Worm (Caenorhabditis elegans) whole organism, L4 larva: ENCODE results near the gene his-71.

Experiments
- R02D3.7 ChIP-seq: fragments of 150-350 bp; sonication (generic microtip); optimal IDR thresholded peaks from 3 replicates; lab custom pipeline; 2014; ENCODE audit warnings: missing biosample characterization, missing genetic modification characterization
- T20F7.1 ChIP-seq: fragments of 200-800 bp; sonication (Bioruptor generic); optimal IDR thresholded peaks from 2 replicates; lab custom pipeline; 2018; ENCODE audit warnings: mild to moderate bottlenecking, missing genetic modification characterization, missing compliant biosample characterization
- aha-1 ChIP-seq: fragments of 150-350 bp; peaks from one replicate; lab custom pipeline; 2014; ENCODE audit warnings: missing biosample characterization, missing genetic modification characterization
- ama-1 ChIP-seq: fragments of 150-350 bp; optimal IDR thresholded peaks from 2 replicates; lab custom pipeline; 2014; ENCODE audit warnings: inconsistent platforms, mixed read lengths
- dpl-1 ChIP-seq: fragments of 150-350 bp; optimal IDR thresholded peaks from 2 replicates; lab custom pipeline; 2014; ENCODE audit warnings: missing biosample characterization, missing genetic modification reagents, missing genetic modification characterization
- egl-27 ChIP-seq: sonication (generic microtip); optimal IDR thresholded peaks from 3 replicates; lab custom pipeline; 2017; ENCODE audit warnings: missing biosample characterization, missing genetic modification reagents, missing genetic modification characterization
- fos-1 ChIP-seq: fragments of 150-350 bp; optimal IDR thresholded peaks from 2 replicates; lab custom pipeline; 2014; ENCODE audit warnings: missing biosample characterization, missing genetic modification characterization
- jun-1 ChIP-seq: fragments of 150-350 bp; optimal IDR thresholded peaks from 2 replicates; lab custom pipeline; 2014; ENCODE audit warnings: missing biosample characterization, missing genetic modification reagents, missing genetic modification characterization
- lin-1 ChIP-seq: fragments of 200-800 bp; sonication (Bioruptor generic); IDR thresholded peaks from 2 replicates; pipeline ENCODE4 v1.3.6; 2022; ENCODE audit warnings: missing genetic modification reagents, missing genetic modification characterization, missing compliant biosample characterization
- lin-13 ChIP-seq: fragments of 150-350 bp; optimal IDR thresholded peaks from 2 replicates; lab custom pipeline; 2014; ENCODE audit warnings: missing biosample characterization, missing genetic modification reagents, missing genetic modification characterization
- lir-3 ChIP-seq: sonication (generic microtip); optimal IDR thresholded peaks from 2 replicates; lab custom pipeline; 2016; ENCODE audit warnings: mild to moderate bottlenecking, missing genetic modification characterization, missing compliant biosample characterization
- lsy-2 ChIP-seq, 2 experiments: fragments of 150-350 bp in 1 of 2; sonication (generic microtip) in 1 of 2; optimal IDR thresholded peaks; 2 replicates each; lab custom pipeline; 2014 to 2017; ENCODE audit warnings: missing biosample characterization in 2 of 2, missing genetic modification characterization in 2 of 2
- nhr-102 ChIP-seq: sonication (generic microtip); optimal IDR thresholded peaks from 2 replicates; lab custom pipeline; 2016; ENCODE audit warnings: mild to moderate bottlenecking, missing genetic modification characterization, moderate library complexity, missing compliant biosample characterization
- nhr-25 ChIP-seq: sonication (generic microtip); optimal IDR thresholded peaks from 2 replicates; lab custom pipeline; 2017; ENCODE audit warnings: missing genetic modification characterization, mild to moderate bottlenecking, missing compliant biosample characterization, antibody characterized with exemption, moderate library complexity, borderline replicate concordance; ENCODE audit not compliant: insufficient read depth

DNA sequence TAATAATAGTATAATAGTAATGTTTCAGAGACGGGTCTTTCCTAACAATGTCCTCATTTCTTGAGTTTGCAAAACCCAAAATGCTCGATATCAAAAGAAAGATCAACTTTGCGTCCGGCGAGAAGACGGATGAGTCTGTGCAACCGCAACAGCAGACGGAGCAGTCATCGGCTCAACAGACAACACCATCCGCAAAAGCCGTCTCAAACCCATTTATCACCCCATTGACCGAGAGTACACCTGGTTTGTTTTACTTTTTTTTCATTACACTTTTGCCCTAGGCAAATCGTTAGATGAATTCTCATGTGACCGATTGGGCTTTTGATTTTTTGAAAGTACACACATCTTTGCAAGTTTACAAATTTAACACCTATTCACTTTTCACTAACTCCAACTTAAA lies 27.5 kb downstream of the his-71 start, which contains the start of gene dct-1:
- TF ChIP-seq nhr-102 (tag; lab: Kevin White, UChicago) (no peak), lin-13 (no peak), dpl-1 (GFP tag; lab: Kevin White, UChicago) (no peak), ama-1 (lab: Kevin White, UChicago) (no peak), lin-1 (no peak), lir-3 (tag; lab: Kevin White, UChicago) (no peak), nhr-25 (no peak), R02D3.7 (tag; lab: Kevin White, UChicago) (no peak), aha-1 (peak; percentile 65), egl-27 (tag; lab: Kevin White, UChicago) (no peak), jun-1 (tag; lab: Kevin White, UChicago) (no peak), T20F7.1 (GFP tag; lab: Kevin White, UChicago) (no peak), fos-1 (tag; lab: Kevin White, UChicago) (no peak), lsy-2 (tag; optimal IDR thresholded peaks at IDR 0.05; lab: Kevin White, UChicago) (no peak)
